Worm (Caenorhabditis elegans) whole organism, late embryonic: ENCODE measurements around the gene T04B2.7.

Experiments
- C08G9.2 ChIP-seq: sonication (generic microtip); optimal IDR thresholded peaks from 2 replicates; lab custom pipeline; 2016; ENCODE audit warnings: mild to moderate bottlenecking, missing genetic modification characterization, moderate library complexity, missing compliant biosample characterization
- C38D4.7 ChIP-seq: fragments of 200-800 bp; sonication (Bioruptor generic); optimal IDR thresholded peaks from 2 replicates; lab custom pipeline; 2018; ENCODE audit warnings: mild to moderate bottlenecking, missing genetic modification characterization, moderate library complexity, missing compliant biosample characterization
- F13H6.1 ChIP-seq: sonication (generic microtip); optimal IDR thresholded peaks from 2 replicates; lab custom pipeline; 2016; ENCODE audit warnings: missing genetic modification characterization, missing compliant biosample characterization
- T23F11.4 ChIP-seq: fragments of 200-800 bp; sonication (Bioruptor generic); optimal IDR thresholded peaks from 2 replicates; lab custom pipeline; 2018; ENCODE audit warnings: mild to moderate bottlenecking, missing genetic modification characterization, missing compliant biosample characterization
- Y22D7AL.16 ChIP-seq: sonication (generic microtip); optimal IDR thresholded peaks from 2 replicates; lab custom pipeline; 2016; ENCODE audit warnings: missing genetic modification characterization, missing compliant biosample characterization
- ahr-1 ChIP-seq: sonication (generic microtip); optimal IDR thresholded peaks from 2 replicates; lab custom pipeline; 2016; ENCODE audit warnings: missing genetic modification characterization, missing compliant biosample characterization
- ceh-14 ChIP-seq: sonication (generic microtip); optimal IDR thresholded peaks from 2 replicates; lab custom pipeline; 2016; ENCODE audit warnings: missing genotype, missing genetic modification characterization, missing compliant biosample characterization
- ceh-19 ChIP-seq: fragments of 200-800 bp; sonication (Bioruptor generic); optimal IDR thresholded peaks from 2 replicates; lab custom pipeline; 2018; ENCODE audit warnings: mild to moderate bottlenecking, missing genetic modification characterization, missing compliant biosample characterization
- ceh-2 ChIP-seq: sonication (generic microtip); optimal IDR thresholded peaks from 2 replicates; lab custom pipeline; 2016; ENCODE audit warnings: missing genotype, missing genetic modification characterization, missing compliant biosample characterization
- ceh-31 ChIP-seq: sonication (generic microtip); optimal IDR thresholded peaks from 2 replicates; lab custom pipeline; 2016; ENCODE audit warnings: missing genetic modification characterization, missing compliant biosample characterization
- ceh-48 ChIP-seq: sonication (generic microtip); optimal IDR thresholded peaks from 2 replicates; lab custom pipeline; 2016; ENCODE audit warnings: missing genetic modification characterization, inconsistent platforms, missing compliant biosample characterization
- ceh-6 ChIP-seq: fragments of 200-800 bp; sonication (Bioruptor generic); optimal IDR thresholded peaks from 2 replicates; lab custom pipeline; 2018; ENCODE audit warnings: mild to moderate bottlenecking, missing genetic modification characterization, missing compliant biosample characterization
- ceh-9 ChIP-seq: sonication (generic microtip); optimal IDR thresholded peaks from 2 replicates; lab custom pipeline; 2016; ENCODE audit warnings: mild to moderate bottlenecking, missing genetic modification characterization, inconsistent platforms, missing compliant biosample characterization
- che-1 ChIP-seq: sonication (generic microtip); optimal IDR thresholded peaks from 2 replicates; lab custom pipeline; 2016; ENCODE audit warnings: mild to moderate bottlenecking, missing genetic modification characterization, missing compliant biosample characterization
- dve-1 ChIP-seq: sonication (generic microtip); optimal IDR thresholded peaks from 2 replicates; lab custom pipeline; 2017; ENCODE audit warnings: antibody characterized with exemption, mild to moderate bottlenecking, missing genetic modification characterization, missing compliant biosample characterization
- elt-4 ChIP-seq: sonication (generic microtip); optimal IDR thresholded peaks from 2 replicates; lab custom pipeline; 2016; ENCODE audit warnings: missing genetic modification characterization, missing compliant biosample characterization
- ets-4 ChIP-seq: sonication (generic microtip); optimal IDR thresholded peaks from 2 replicates; lab custom pipeline; 2016; ENCODE audit warnings: missing genetic modification characterization, missing compliant biosample characterization
- gmeb-2 ChIP-seq: sonication (generic microtip); optimal IDR thresholded peaks from 2 replicates; lab custom pipeline; 2016; ENCODE audit warnings: missing genetic modification characterization, inconsistent platforms, missing compliant biosample characterization
- hlh-6 ChIP-seq: sonication (generic microtip); optimal IDR thresholded peaks from 2 replicates; lab custom pipeline; 2016; ENCODE audit warnings: missing genotype, missing genetic modification characterization, missing compliant biosample characterization
- hlh-8 ChIP-seq: sonication (generic microtip); optimal IDR thresholded peaks from 2 replicates; lab custom pipeline; 2016; ENCODE audit warnings: missing genotype, missing genetic modification characterization, missing compliant biosample characterization
- madf-2 ChIP-seq: sonication (generic microtip); optimal IDR thresholded peaks from 2 replicates; lab custom pipeline; 2017; ENCODE audit warnings: missing genetic modification characterization, missing compliant biosample characterization
- mec-3 ChIP-seq: sonication (generic microtip); optimal IDR thresholded peaks from 2 replicates; lab custom pipeline; 2016; ENCODE audit warnings: borderline replicate concordance, missing genetic modification characterization, missing compliant biosample characterization
- npax-4 ChIP-seq: sonication (generic microtip); optimal IDR thresholded peaks from 2 replicates; lab custom pipeline; 2016; ENCODE audit warnings: missing genetic modification characterization, missing compliant biosample characterization
- odd-2 ChIP-seq: sonication (generic microtip); optimal IDR thresholded peaks from 2 replicates; lab custom pipeline; 2017; ENCODE audit warnings: antibody characterized with exemption, mild to moderate bottlenecking, missing genetic modification characterization, missing compliant biosample characterization
- pax-1 ChIP-seq: fragments of 150-350 bp; optimal IDR thresholded peaks from 2 replicates; lab custom pipeline; 2014; ENCODE audit warnings: missing biosample characterization, missing genetic modification characterization
- pha-2 ChIP-seq: sonication (generic microtip); optimal IDR thresholded peaks from 2 replicates; lab custom pipeline; 2017; ENCODE audit warnings: mild to moderate bottlenecking, missing genetic modification characterization, missing compliant biosample characterization
- pqm-1 ChIP-seq: sonication (generic microtip); optimal IDR thresholded peaks from 2 replicates; lab custom pipeline; 2016; ENCODE audit warnings: missing genetic modification characterization, missing compliant biosample characterization
- ref-2 ChIP-seq: sonication (generic microtip); optimal IDR thresholded peaks from 2 replicates; lab custom pipeline; 2016; ENCODE audit warnings: missing genetic modification characterization, missing compliant biosample characterization
- sdc-2 ChIP-seq: sonication (generic microtip); optimal IDR thresholded peaks from 2 replicates; lab custom pipeline; 2016; ENCODE audit warnings: missing genotype, missing genetic modification characterization, missing compliant biosample characterization
- tbx-2 ChIP-seq: sonication (generic microtip); optimal IDR thresholded peaks from 2 replicates; lab custom pipeline; 2016; ENCODE audit warnings: missing genetic modification characterization, missing compliant biosample characterization
- tbx-7 ChIP-seq: sonication (generic microtip); optimal IDR thresholded peaks from 2 replicates; lab custom pipeline; 2016; ENCODE audit warnings: missing genotype, missing genetic modification characterization, missing compliant biosample characterization
- ttx-3 ChIP-seq: sonication (generic microtip); optimal IDR thresholded peaks from 2 replicates; lab custom pipeline; 2016; ENCODE audit warnings: missing genetic modification reagents, missing genetic modification characterization, missing compliant biosample characterization
- unc-55 ChIP-seq: sonication (generic microtip); optimal IDR thresholded peaks from 2 replicates; lab custom pipeline; 2017; ENCODE audit warnings: missing biosample characterization, missing genetic modification reagents, missing genetic modification characterization
- unc-86 ChIP-seq: sonication (generic microtip); optimal IDR thresholded peaks from 2 replicates; lab custom pipeline; 2016; ENCODE audit warnings: missing genetic modification characterization, missing compliant biosample characterization
- zip-5 ChIP-seq: sonication (generic microtip); optimal IDR thresholded peaks from 2 replicates; lab custom pipeline; 2016; ENCODE audit warnings: missing genetic modification characterization, missing compliant biosample characterization
- ztf-16 ChIP-seq: sonication (generic microtip); optimal IDR thresholded peaks from 2 replicates; lab custom pipeline; 2017; ENCODE audit warnings: missing genetic modification characterization, missing compliant biosample characterization

The T04B2.7 gene

ce11 chrIV:10042881-10043280 lies 13.2 kb downstream of the T04B2.7 start, which contains the start of gene frk-1:
Gene frk-1, plus strand, starts transcription at chrIV:10043181.
- TF ChIP-seq ztf-16 (tag; lab: Kevin White, UChicago), result no peak
- TF ChIP-seq zip-5 (tag; lab: Kevin White, UChicago), result no peak
- no peak for TF ChIP-seq mec-3 (tag; lab: Kevin White, UChicago)
- TF ChIP-seq ceh-9 (tag; lab: Kevin White, UChicago), result no peak
- no peak for TF ChIP-seq ceh-14
- TF ChIP-seq pax-1 (tag; lab: Kevin White, UChicago), result no peak

- TF ChIP-seq C38D4.7 (GFP tag; lab: Kevin White, UChicago) (no peak), tbx-7 (tag; lab: Kevin White, UChicago) (no peak), ceh-19 (GFP tag; lab: Kevin White, UChicago) (no peak)
Observed at ce11 chrIV:10040803-10041202, 15.2 kb downstream of the T04B2.7 start, which contains the start of gene dhs-31. Gene dhs-31, minus strand, starts transcription at chrIV:10040903.

ce11 chrIV:10036966-10037365 lies 19.1 kb downstream of the T04B2.7 start, which contains the start of gene F44D12.10:
Gene F44D12.10, minus strand, starts transcription at chrIV:10037066.
- TF ChIP-seq C08G9.2 (tag; lab: Kevin White, UChicago) (no peak), Y22D7AL.16 (tag; lab: Kevin White, UChicago) (no peak), elt-4 (tag; lab: Kevin White, UChicago) (no peak), che-1 (tag; lab: Kevin White, UChicago) (no peak), ceh-31 (tag; lab: Kevin White, UChicago) (no peak), hlh-8 (tag; lab: Kevin White, UChicago) (no peak), ceh-14 (no peak), ceh-2 (tag; lab: Kevin White, UChicago) (no peak), tbx-2 (no peak), ref-2 (tag; lab: Kevin White, UChicago) (no peak), ceh-6 (GFP tag; lab: Kevin White, UChicago) (no peak), odd-2 (tag; lab: Kevin White, UChicago) (no peak), ets-4 (no peak), mec-3 (tag; lab: Kevin White, UChicago) (no peak), F13H6.1 (no peak), gmeb-2 (tag; lab: Kevin White, UChicago) (no peak)

ce11 chrIV:10033053-10033452 lies 23.0 kb downstream of the T04B2.7 start, which contains the start of gene F44D12.6:
Gene F44D12.6, plus strand, starts transcription at chrIV:10033353.
- TF ChIP-seq hlh-8 (tag; lab: Kevin White, UChicago) (no peak), ceh-2 (tag; lab: Kevin White, UChicago) (no peak), ceh-48 (tag; lab: Kevin White, UChicago) (no peak), ttx-3 (tag; lab: Kevin White, UChicago) (no peak), pha-2 (tag; lab: Kevin White, UChicago) (no peak), pax-1 (tag; lab: Kevin White, UChicago) (no peak), madf-2 (tag; lab: Kevin White, UChicago) (no peak), ref-2 (tag; lab: Kevin White, UChicago) (no peak), hlh-6 (no peak), zip-5 (tag; lab: Kevin White, UChicago) (no peak), unc-55 (GFP tag; lab: Kevin White, UChicago) (no peak), ahr-1 (tag; lab: Kevin White, UChicago) (no peak), pqm-1 (tag; lab: Kevin White, UChicago) (no peak), npax-4 (tag; lab: Kevin White, UChicago) (no peak), unc-86 (no peak), C38D4.7 (GFP tag; lab: Kevin White, UChicago) (no peak), dve-1 (tag; lab: Kevin White, UChicago) (no peak), ceh-31 (tag; lab: Kevin White, UChicago) (no peak), T23F11.4 (GFP tag; lab: Kevin White, UChicago) (no peak), sdc-2 (tag; lab: Kevin White, UChicago) (no peak)
